Worm (Caenorhabditis elegans) whole organism, midembryonic: Measurements from ENCODE around the gene C54H2.4.

ENCODE experiments used
- ztf-23 ChIP-seq: fragments of 200-800 bp; sonication (Bioruptor generic); IDR thresholded peaks from 2 replicates; pipeline ENCODE4 v1.3.6; 2022; ENCODE audit warnings: missing genetic modification reagents, missing genetic modification characterization, missing compliant biosample characterization
- ztf-29 ChIP-seq: fragments of 200-800 bp; sonication (Bioruptor generic); IDR thresholded peaks from 2 replicates; pipeline ENCODE4 v1.3.6; 2022; ENCODE audit warnings: missing genetic modification reagents, missing genetic modification characterization, missing compliant biosample characterization

- TF ChIP-seq ztf-29 (GFP tag; lab: Robert Waterston, UW) = no peak
- no peak for TF ChIP-seq ztf-23 (GFP tag; lab: Robert Waterston, UW)
These were observed 6.6 kb downstream of the C54H2.4 start for ce11 chrX:5763904-5764303.
